Worm (Caenorhabditis elegans) whole organism, mixed stage, embryonic: ENCODE results near the gene F53B1.3.

Experiments used
- M03D4.4 ChIP-seq: sonication (generic microtip); optimal IDR thresholded peaks from 2 replicates; lab custom pipeline; 2017; ENCODE audit warnings: mild to moderate bottlenecking, missing genetic modification characterization, missing compliant biosample characterization
- bed-3 ChIP-seq: fragments of 200-800 bp; sonication (Bioruptor generic); optimal IDR thresholded peaks from 3 replicates; lab custom pipeline; 2018; ENCODE audit warnings: mild to moderate bottlenecking, missing genetic modification characterization, moderate library complexity, missing compliant biosample characterization
- blmp-1 ChIP-seq: fragments of 150-350 bp; optimal IDR thresholded peaks from 2 replicates; lab custom pipeline; 2014; ENCODE audit warnings: missing biosample characterization, missing genetic modification characterization
- ceh-39 ChIP-seq: fragments of 150-350 bp; optimal IDR thresholded peaks from 2 replicates; lab custom pipeline; 2014; ENCODE audit warnings: missing biosample characterization, missing genetic modification characterization
- ceh-43 ChIP-seq: fragments of 200-800 bp; sonication (Bioruptor generic); optimal IDR thresholded peaks from 2 replicates; lab custom pipeline; 2018; ENCODE audit warnings: mild to moderate bottlenecking, missing genetic modification characterization, moderate library complexity, missing compliant biosample characterization
- ceh-83 ChIP-seq: fragments of 200-800 bp; sonication (Bioruptor generic); optimal IDR thresholded peaks from 2 replicates; lab custom pipeline; 2018; ENCODE audit warnings: mild to moderate bottlenecking, missing genetic modification characterization, missing compliant biosample characterization
- ces-1 ChIP-seq: fragments of 150-350 bp; optimal IDR thresholded peaks from 2 replicates; lab custom pipeline; 2014; ENCODE audit warnings: missing biosample characterization, missing genetic modification reagents, missing genetic modification characterization
- cnd-1 ChIP-seq: fragments of 200-800 bp; sonication (Bioruptor generic); optimal IDR thresholded peaks from 2 replicates; lab custom pipeline; 2018; ENCODE audit warnings: mild to moderate bottlenecking, missing genetic modification characterization, missing compliant biosample characterization
- drap-1 ChIP-seq: fragments of 200-800 bp; sonication (Bioruptor generic); optimal IDR thresholded peaks from 3 replicates; lab custom pipeline; 2018; ENCODE audit warnings: mild to moderate bottlenecking, missing genetic modification characterization, missing compliant biosample characterization
- elt-1 ChIP-seq: sonication (generic microtip); optimal IDR thresholded peaks from 2 replicates; lab custom pipeline; 2017; ENCODE audit warnings: missing genetic modification characterization, mild to moderate bottlenecking, missing compliant biosample characterization, antibody characterized with exemption, moderate library complexity, borderline replicate concordance; ENCODE audit not compliant: insufficient read depth
- elt-3 ChIP-seq: fragments of 150-350 bp; optimal IDR thresholded peaks from 2 replicates; lab custom pipeline; 2014; ENCODE audit warnings: missing biosample characterization, missing genetic modification characterization
- flh-1 ChIP-seq: fragments of 200-800 bp; sonication (Bioruptor generic); optimal IDR thresholded peaks from 2 replicates; lab custom pipeline; 2018; ENCODE audit warnings: mild to moderate bottlenecking, missing genetic modification characterization, moderate library complexity, missing compliant biosample characterization
- ham-2 ChIP-seq: fragments of 200-800 bp; sonication (Bioruptor generic); optimal IDR thresholded peaks from 2 replicates; lab custom pipeline; 2018; ENCODE audit warnings: mild to moderate bottlenecking, missing genetic modification characterization, missing compliant biosample characterization
- hlh-1 ChIP-seq: fragments of 150-350 bp; optimal IDR thresholded peaks from 2 replicates; lab custom pipeline; 2014; ENCODE audit warnings: missing biosample characterization, missing genetic modification reagents, missing genetic modification characterization
- lin-13 ChIP-seq: fragments of 150-350 bp; optimal IDR thresholded peaks from 2 replicates; lab custom pipeline; 2014; ENCODE audit warnings: missing biosample characterization, missing genetic modification characterization
- lin-32 ChIP-seq: fragments of 200-800 bp; sonication (Bioruptor generic); optimal IDR thresholded peaks from 2 replicates; lab custom pipeline; 2018; ENCODE audit warnings: mild to moderate bottlenecking, missing genetic modification characterization, missing compliant biosample characterization
- lsy-2 ChIP-seq: fragments of 150-350 bp; optimal IDR thresholded peaks from 2 replicates; lab custom pipeline; 2014; ENCODE audit warnings: missing biosample characterization, missing genetic modification characterization
- mab-5 ChIP-seq: fragments of 150-350 bp; optimal IDR thresholded peaks from 2 replicates; lab custom pipeline; 2014; ENCODE audit warnings: missing biosample characterization, missing genetic modification characterization
- mep-1 ChIP-seq: fragments of 150-350 bp; optimal IDR thresholded peaks from 2 replicates; lab custom pipeline; 2017; ENCODE audit warnings: missing biosample characterization, missing genetic modification reagents, missing genetic modification characterization, inconsistent platforms
- mls-2 ChIP-seq: sonication (generic microtip); optimal IDR thresholded peaks from 2 replicates; lab custom pipeline; 2016; ENCODE audit warnings: mild to moderate bottlenecking, missing genetic modification characterization, moderate library complexity, missing compliant biosample characterization
- nhr-12 ChIP-seq: fragments of 150-350 bp; optimal IDR thresholded peaks from 2 replicates; lab custom pipeline; 2014; ENCODE audit warnings: missing biosample characterization, missing genetic modification characterization
- nhr-2 ChIP-seq: fragments of 150-350 bp; optimal IDR thresholded peaks from 2 replicates; lab custom pipeline; 2014; ENCODE audit warnings: missing biosample characterization, missing genetic modification characterization
- nhr-237 ChIP-seq: fragments of 150-350 bp; optimal IDR thresholded peaks from 2 replicates; lab custom pipeline; 2014; ENCODE audit warnings: missing biosample characterization, missing genetic modification characterization
- nhr-28 ChIP-seq: fragments of 150-350 bp; optimal IDR thresholded peaks from 2 replicates; lab custom pipeline; 2014; ENCODE audit warnings: missing biosample characterization, missing genetic modification characterization
- nhr-76 ChIP-seq: sonication (generic microtip); optimal IDR thresholded peaks from 2 replicates; lab custom pipeline; 2017; ENCODE audit warnings: missing biosample characterization, missing genetic modification characterization
- pha-4 ChIP-seq: fragments of 150-350 bp; optimal IDR thresholded peaks from 2 replicates; lab custom pipeline; 2018; ENCODE audit warnings: missing biosample characterization, missing genetic modification reagents, missing genetic modification characterization
- sem-2 ChIP-seq: fragments of 200-800 bp; sonication (Bioruptor generic); optimal IDR thresholded peaks from 2 replicates; lab custom pipeline; 2018; ENCODE audit warnings: mild to moderate bottlenecking, missing genetic modification characterization, missing compliant biosample characterization
- snpc-4 ChIP-seq: fragments of 150-350 bp; optimal IDR thresholded peaks from 2 replicates; lab custom pipeline; 2014; ENCODE audit warnings: missing biosample characterization, missing genetic modification characterization
- sptf-1 ChIP-seq: sonication (generic microtip); optimal IDR thresholded peaks from 2 replicates; lab custom pipeline; 2017; ENCODE audit warnings: mild to moderate bottlenecking, missing genetic modification characterization, moderate library complexity, missing compliant biosample characterization
- tbx-8 ChIP-seq: fragments of 200-800 bp; sonication (Bioruptor generic); optimal IDR thresholded peaks from 2 replicates; lab custom pipeline; 2018; ENCODE audit warnings: mild to moderate bottlenecking, missing genetic modification characterization, moderate library complexity, missing compliant biosample characterization
- unc-120 ChIP-seq: sonication (generic microtip); optimal IDR thresholded peaks from 2 replicates; lab custom pipeline; 2017; ENCODE audit warnings: missing genetic modification characterization, missing compliant biosample characterization; ENCODE audit not compliant: poor library complexity, severe bottlenecking
- unc-39 ChIP-seq: fragments of 150-350 bp; optimal IDR thresholded peaks from 2 replicates; lab custom pipeline; 2014; ENCODE audit warnings: missing biosample characterization, missing genetic modification characterization
- unc-62 ChIP-seq: fragments of 150-350 bp; optimal IDR thresholded peaks from 2 replicates; lab custom pipeline; 2014; ENCODE audit warnings: missing biosample characterization, missing genetic modification reagents, missing genetic modification characterization
- zip-8 ChIP-seq: fragments of 150-350 bp; optimal IDR thresholded peaks from 2 replicates; lab custom pipeline; 2014; ENCODE audit warnings: missing biosample characterization, missing genetic modification characterization
- ztf-11 ChIP-seq: fragments of 150-350 bp; optimal IDR thresholded peaks from 2 replicates; lab custom pipeline; 2014; ENCODE audit warnings: missing biosample characterization, missing genetic modification characterization

Gene F53B1.3

DNA sequence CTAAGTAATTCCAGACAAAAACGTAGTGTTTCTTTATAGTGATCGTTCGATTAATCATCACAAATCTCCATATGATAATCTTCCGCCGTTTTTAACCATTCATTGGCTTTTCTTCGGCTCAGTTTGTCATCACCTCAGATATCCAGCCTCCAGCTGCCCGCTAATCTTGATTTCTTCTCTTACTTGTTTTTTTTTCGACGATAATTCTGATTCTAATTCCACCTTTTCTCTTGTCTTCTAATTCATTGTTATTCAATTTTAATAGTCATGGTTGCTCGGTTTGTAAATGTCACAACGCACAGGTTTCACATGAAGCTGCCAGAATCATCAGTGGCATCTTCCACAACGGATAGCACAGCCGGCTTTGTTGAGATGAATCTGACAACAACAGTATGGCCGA lies 25.9 kb upstream of the F53B1.3 start, which contains the start of gene F49H12.4:
Gene F49H12.4, plus strand, starts transcription at position 301 of the 400 bp plus-strand sequence.
- TF ChIP-seq M03D4.4 (tag; lab: Kevin White, UChicago): no peak

DNA sequence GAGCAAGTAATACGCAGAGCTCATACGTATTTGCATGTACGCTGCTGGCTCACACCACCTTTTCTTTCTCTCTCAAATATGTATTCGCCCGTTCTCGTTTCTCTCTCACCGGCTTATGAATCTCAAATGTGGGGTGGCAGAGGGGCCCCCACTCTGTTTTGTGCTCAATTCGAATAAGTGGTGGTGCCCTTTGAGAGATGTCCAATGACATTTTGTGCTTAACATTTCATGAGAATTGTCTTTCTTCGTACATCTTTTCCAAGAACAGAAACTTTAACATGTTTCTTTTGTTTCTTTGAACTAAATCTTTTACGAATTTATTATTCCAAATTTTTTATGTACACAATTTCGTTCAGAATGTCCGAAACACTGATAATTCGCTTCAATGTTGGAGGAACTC lies 21.4 kb upstream of the F53B1.3 start, which contains the start of gene F49H12.3:
Gene F49H12.3, plus strand, starts transcription at position 357 of the 400 bp plus-strand sequence.
- TF ChIP-seq lsy-2 (tag; lab: Kevin White, UChicago) (peak; percentile 48), elt-3 (tag; lab: Kevin White, UChicago) (no peak)

DNA sequence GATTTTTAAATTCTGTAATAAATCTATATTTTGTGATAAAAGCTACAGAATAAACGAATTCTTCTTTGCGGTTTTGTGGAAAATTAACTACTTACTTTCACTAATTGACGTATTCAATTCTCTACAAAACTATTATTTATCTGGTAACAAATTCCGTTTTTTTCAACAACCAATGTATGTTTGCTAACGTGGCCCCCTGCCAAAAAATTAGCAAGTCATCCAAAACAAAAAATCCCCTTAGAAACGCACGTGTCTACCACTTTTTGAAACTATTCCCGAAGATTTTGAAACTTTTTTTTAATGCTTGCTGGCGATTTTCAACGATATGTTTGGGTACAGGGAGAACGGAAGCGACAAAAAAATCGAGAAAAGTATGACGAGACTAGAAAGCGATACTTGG lies 20.4 kb upstream of the F53B1.3 start, which contains the start of gene F49H12.2:
Gene F49H12.2, plus strand, starts transcription at position 301 of the 400 bp plus-strand sequence.
- TF ChIP-seq pha-4 (no peak), snpc-4 (no peak), sem-2 (GFP tag; lab: Kevin White, UChicago) (no peak), nhr-28 (tag; lab: Kevin White, UChicago) (no peak), mab-5 (tag; lab: Kevin White, UChicago) (no peak), flh-1 (GFP tag; lab: Kevin White, UChicago) (no peak), lin-32 (GFP tag; lab: Kevin White, UChicago) (no peak), unc-120 (no peak)
- TF ChIP-seq, all 35 proteins: peak for 0

DNA sequence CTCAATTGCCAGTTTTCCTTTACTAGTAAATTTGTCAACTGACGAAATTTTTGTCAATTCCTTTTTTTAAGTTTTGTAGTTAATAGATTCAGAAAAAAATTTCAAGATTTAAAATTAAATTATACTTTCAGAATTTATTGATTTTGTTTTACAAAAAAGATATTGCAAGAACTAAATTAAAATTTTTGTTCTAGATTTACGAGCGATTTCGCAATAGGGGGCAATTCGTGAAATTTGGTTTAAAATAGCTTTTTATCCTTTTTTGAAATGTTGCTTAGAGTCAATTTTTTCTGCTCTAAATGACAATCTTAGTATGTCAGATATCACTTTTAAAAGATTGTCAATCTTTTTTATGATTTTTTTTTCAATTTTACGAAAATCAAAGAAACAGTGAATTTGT lies 19.9 kb upstream of the F53B1.3 start:
- no peak for TF ChIP-seq ham-2 (GFP tag; lab: Kevin White, UChicago)
- TF ChIP-seq cnd-1 (tag; lab: Kevin White, UChicago): no peak
- peak; percentile 3 for TF ChIP-seq lsy-2 (tag; lab: Kevin White, UChicago)
- TF ChIP-seq zip-8: no peak
- no peak for TF ChIP-seq nhr-76 (tag; lab: Kevin White, UChicago)
- TF ChIP-seq ceh-83 (GFP tag; lab: Kevin White, UChicago): no peak
- TF ChIP-seq M03D4.4 (tag; lab: Kevin White, UChicago): no peak

DNA sequence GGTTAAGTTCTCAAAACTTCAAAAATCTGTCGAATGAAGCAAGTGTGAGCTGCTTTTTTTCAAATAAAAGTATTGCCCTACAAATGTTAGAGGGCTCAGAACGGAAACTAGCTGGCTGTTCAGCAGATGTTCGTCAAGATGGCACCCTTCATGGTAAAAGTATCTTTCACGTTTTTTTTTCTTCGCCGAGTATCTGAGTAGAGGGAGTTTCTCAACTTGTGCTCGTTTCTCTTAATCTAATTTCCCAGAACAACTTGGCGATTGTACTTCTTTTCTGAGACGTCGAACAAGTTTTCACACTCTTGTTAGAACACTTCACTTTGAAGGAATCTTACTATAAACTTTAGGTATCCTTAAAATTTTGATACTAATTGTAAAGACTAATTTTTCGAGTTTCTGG lies 17.7 kb upstream of the F53B1.3 start:
- peak; percentile 29 for TF ChIP-seq ces-1 (GFP tag; lab: Kevin White, UChicago)
- TF ChIP-seq zip-8: no peak

DNA sequence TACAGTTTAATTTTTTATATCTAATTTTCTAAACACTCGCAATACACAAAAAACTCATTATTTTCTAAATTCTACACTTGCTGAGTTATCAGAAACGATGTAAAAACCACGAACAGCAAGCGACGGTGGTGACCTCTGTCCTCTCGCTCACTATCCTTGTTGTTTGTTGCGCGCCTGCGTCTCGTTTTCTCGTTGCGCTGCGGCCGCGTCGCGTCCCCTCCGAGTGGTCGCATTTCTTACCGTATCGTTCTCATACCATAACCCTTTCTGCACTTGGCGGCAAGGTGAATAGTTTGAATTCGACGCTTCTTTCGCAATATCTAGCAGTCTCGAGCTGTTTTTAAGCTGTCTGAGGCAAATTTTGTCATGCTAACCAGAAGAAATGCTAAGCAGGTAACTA lies 16.0 kb upstream of the F53B1.3 start, which contains the start of gene lsy-2:
Gene lsy-2, plus strand, starts transcription at position 271 of the 400 bp plus-strand sequence.
- no peak for TF ChIP-seq ham-2 (GFP tag; lab: Kevin White, UChicago)
- TF ChIP-seq mab-5 (tag; lab: Kevin White, UChicago): no peak
- TF ChIP-seq ztf-11 (tag; lab: Kevin White, UChicago): no peak
- no peak for TF ChIP-seq unc-62
- TF ChIP-seq ceh-39 (tag; lab: Kevin White, UChicago): no peak
- TF ChIP-seq mep-1: peak; percentile 61
- TF ChIP-seq ceh-43 (GFP tag; lab: Kevin White, UChicago): no peak
- TF ChIP-seq elt-3 (tag; lab: Kevin White, UChicago): no peak
- no peak for TF ChIP-seq nhr-2
- TF ChIP-seq zip-8: no peak
- TF ChIP-seq ceh-83 (GFP tag; lab: Kevin White, UChicago): no peak
- peak; percentile 10 for TF ChIP-seq nhr-237 (tag; lab: Kevin White, UChicago)
- TF ChIP-seq lin-32 (GFP tag; lab: Kevin White, UChicago): no peak
- no peak for TF ChIP-seq mls-2 (tag; lab: Kevin White, UChicago)
- no peak for TF ChIP-seq unc-39
- TF ChIP-seq hlh-1 (tag; lab: Kevin White, UChicago): peak; percentile 20
- TF ChIP-seq bed-3 (GFP tag; lab: Kevin White, UChicago): no peak
- peak; percentile 5 for TF ChIP-seq lin-13
- TF ChIP-seq lsy-2 (tag; lab: Kevin White, UChicago): peak; percentile 98
- no peak for TF ChIP-seq nhr-12
- no peak for TF ChIP-seq sem-2 (GFP tag; lab: Kevin White, UChicago)
- no peak for TF ChIP-seq ces-1 (GFP tag; lab: Kevin White, UChicago)
- no peak for TF ChIP-seq drap-1 (GFP tag; lab: Kevin White, UChicago)
- TF ChIP-seq flh-1 (GFP tag; lab: Kevin White, UChicago): no peak
- TF ChIP-seq tbx-8: no peak
- TF ChIP-seq blmp-1 (tag; lab: Kevin White, UChicago): no peak
- peak; percentile 47 for TF ChIP-seq pha-4
- TF ChIP-seq sptf-1 (tag; lab: Kevin White, UChicago): peak; percentile 33
- no peak for TF ChIP-seq elt-1
- no peak for TF ChIP-seq nhr-76 (tag; lab: Kevin White, UChicago)
- no peak for TF ChIP-seq nhr-28 (tag; lab: Kevin White, UChicago)
- no peak for TF ChIP-seq snpc-4
- no peak for TF ChIP-seq cnd-1 (tag; lab: Kevin White, UChicago)
